Worm (Caenorhabditis elegans) whole organism, L1 larva: ENCODE data around the gene oac-20.
A peak's percentile ranks its signal among the peaks of the same experiment; 100 is the strongest.

ENCODE experiments used
- C16A3.4 ChIP-seq: fragments of 150-350 bp; optimal IDR thresholded peaks from 2 replicates; lab custom pipeline; 2014; ENCODE audit warnings: missing biosample characterization, missing genetic modification characterization
- ceh-8 ChIP-seq: fragments of 200-800 bp; sonication (Bioruptor generic); optimal IDR thresholded peaks from 2 replicates; lab custom pipeline; 2018; ENCODE audit warnings: mild to moderate bottlenecking, missing genetic modification characterization, moderate library complexity, missing compliant biosample characterization
- efl-3 ChIP-seq: fragments of 200-800 bp; sonication (Bioruptor generic); optimal IDR thresholded peaks from 2 replicates; lab custom pipeline; 2018; ENCODE audit warnings: mild to moderate bottlenecking, missing genetic modification characterization, missing compliant biosample characterization
- egl-13 ChIP-seq: sonication (generic microtip); optimal IDR thresholded peaks from 2 replicates; lab custom pipeline; 2016; ENCODE audit warnings: missing genotype, missing genetic modification reagents, missing genetic modification characterization, missing compliant biosample characterization
- elt-3 ChIP-seq, 6 experiments: fragments of 150-350 bp in 1 of 6; sonication (generic microtip); optimal IDR thresholded peaks; 2 replicates each; lab custom pipeline; 2017 to 2018; ENCODE audit warnings: missing biosample characterization in 6 of 6, missing genetic modification characterization in 6 of 6, inconsistent platforms in 1 of 6
- fkh-4 ChIP-seq: sonication (generic microtip); optimal IDR thresholded peaks from 2 replicates; lab custom pipeline; 2016; ENCODE audit warnings: missing compliant biosample characterization, missing genetic modification characterization, borderline replicate concordance
- fkh-8 ChIP-seq: sonication (generic microtip); optimal IDR thresholded peaks from 2 replicates; lab custom pipeline; 2016; ENCODE audit warnings: mild to moderate bottlenecking, missing genetic modification characterization, missing compliant biosample characterization
- grh-1 ChIP-seq: fragments of 200-800 bp; sonication (Bioruptor generic); IDR thresholded peaks from 2 replicates; pipeline ENCODE4 v1.3.6; 2022; ENCODE audit warnings: missing genetic modification reagents, missing genetic modification characterization, missing compliant biosample characterization
- irx-1 ChIP-seq: sonication (generic microtip); optimal IDR thresholded peaks from 2 replicates; lab custom pipeline; 2016; ENCODE audit warnings: missing genetic modification characterization, missing compliant biosample characterization
- jun-1 ChIP-seq: fragments of 150-350 bp; optimal IDR thresholded peaks from 2 replicates; lab custom pipeline; 2014; ENCODE audit warnings: missing biosample characterization, missing genetic modification reagents, missing genetic modification characterization
- lin-14 ChIP-seq: fragments of 200-800 bp; sonication (Bioruptor generic); optimal IDR thresholded peaks from 2 replicates; lab custom pipeline; 2018; ENCODE audit warnings: mild to moderate bottlenecking, missing genetic modification characterization, moderate library complexity, missing compliant biosample characterization
- lin-35 ChIP-seq, 2 experiments: fragments of 150-350 bp; optimal IDR thresholded peaks; 2 replicates each; lab custom pipeline; 2014; ENCODE audit warnings: missing biosample characterization in 2 of 2, missing genetic modification characterization in 2 of 2, missing genetic modification reagents in 2 of 2
- lir-3 ChIP-seq: sonication (generic microtip); optimal IDR thresholded peaks from 2 replicates; lab custom pipeline; 2016; ENCODE audit warnings: mild to moderate bottlenecking, missing genetic modification characterization, moderate library complexity, missing compliant biosample characterization; ENCODE audit not compliant: poor library complexity
- mab-9 ChIP-seq: fragments of 200-800 bp; sonication (Bioruptor generic); IDR thresholded peaks from 2 replicates; pipeline ENCODE4 v1.3.6; 2022; ENCODE audit warnings: missing genetic modification reagents, missing genetic modification characterization, missing compliant biosample characterization
- mef-2 ChIP-seq: fragments of 150-350 bp; optimal IDR thresholded peaks from 2 replicates; lab custom pipeline; 2014; ENCODE audit warnings: missing biosample characterization, missing genetic modification characterization
- nhr-11 ChIP-seq: fragments of 150-350 bp; optimal IDR thresholded peaks from 2 replicates; lab custom pipeline; 2014; ENCODE audit warnings: missing biosample characterization, missing genetic modification characterization
- nhr-19 ChIP-seq: fragments of 200-800 bp; sonication (Bioruptor generic); conservative IDR thresholded peaks from 2 replicates; pipeline ENCODE4 v1.3.6; 2022; ENCODE audit warnings: missing genetic modification characterization, missing compliant biosample characterization
- nhr-28 ChIP-seq: fragments of 150-350 bp; optimal IDR thresholded peaks from 2 replicates; lab custom pipeline; 2014; ENCODE audit warnings: missing biosample characterization, missing genetic modification characterization
- nhr-47 ChIP-seq: sonication (generic microtip); optimal IDR thresholded peaks from 2 replicates; lab custom pipeline; 2016; ENCODE audit warnings: mild to moderate bottlenecking, missing genetic modification characterization, moderate library complexity, missing compliant biosample characterization
- nhr-85 ChIP-seq: sonication (generic microtip); peaks from one replicate; lab custom pipeline; 2016; ENCODE audit warnings: missing genetic modification characterization, inconsistent platforms, missing compliant biosample characterization
- nhr-90 ChIP-seq: sonication (generic microtip); optimal IDR thresholded peaks from 2 replicates; lab custom pipeline; 2016; ENCODE audit warnings: mild to moderate bottlenecking, missing genetic modification characterization, missing compliant biosample characterization; ENCODE audit not compliant: poor library complexity
- pag-3 ChIP-seq: sonication (generic microtip); optimal IDR thresholded peaks from 2 replicates; lab custom pipeline; 2017; ENCODE audit warnings: missing genetic modification characterization, mild to moderate bottlenecking, missing compliant biosample characterization, antibody characterized with exemption, borderline replicate concordance; ENCODE audit not compliant: insufficient read depth
- pax-3 ChIP-seq: fragments of 200-800 bp; sonication (Bioruptor generic); optimal IDR thresholded peaks from 2 replicates; lab custom pipeline; 2018; ENCODE audit warnings: mild to moderate bottlenecking, missing genetic modification characterization, moderate library complexity, missing compliant biosample characterization
- skn-1 ChIP-seq: fragments of 150-350 bp; optimal IDR thresholded peaks from 2 replicates; lab custom pipeline; 2014; ENCODE audit warnings: missing biosample characterization, missing genetic modification characterization
- snpc-4 ChIP-seq: fragments of 150-350 bp; optimal IDR thresholded peaks from 2 replicates; lab custom pipeline; 2014; ENCODE audit warnings: missing biosample characterization, missing genetic modification characterization
- tbx-2 ChIP-seq: sonication (generic microtip); optimal IDR thresholded peaks from 2 replicates; lab custom pipeline; 2016; ENCODE audit warnings: missing genetic modification characterization, missing compliant biosample characterization
- tlp-1 ChIP-seq: fragments of 150-350 bp; optimal IDR thresholded peaks from 2 replicates; lab custom pipeline; 2014; ENCODE audit warnings: missing biosample characterization, missing genetic modification characterization
- unc-130 ChIP-seq: fragments of 150-350 bp; optimal IDR thresholded peaks from 2 replicates; lab custom pipeline; 2017; ENCODE audit warnings: missing biosample characterization, missing genetic modification characterization, inconsistent platforms
- unc-62 ChIP-seq: fragments of 150-350 bp; optimal IDR thresholded peaks from 2 replicates; lab custom pipeline; 2014; ENCODE audit warnings: missing biosample characterization, missing genetic modification reagents, missing genetic modification characterization
- unc-86 ChIP-seq: sonication (generic microtip); optimal IDR thresholded peaks from 2 replicates; lab custom pipeline; 2016; ENCODE audit warnings: missing genetic modification characterization, missing compliant biosample characterization
- vab-15 ChIP-seq: sonication (generic microtip); optimal IDR thresholded peaks from 2 replicates; lab custom pipeline; 2017; ENCODE audit warnings: missing genotype, mild to moderate bottlenecking, missing genetic modification characterization, missing compliant biosample characterization
- zip-4 ChIP-seq: fragments of 200-800 bp; sonication (Bioruptor generic); optimal IDR thresholded peaks from 2 replicates; lab custom pipeline; 2018; ENCODE audit warnings: mild to moderate bottlenecking, missing genetic modification characterization, moderate library complexity, missing compliant biosample characterization

Gene oac-20

DNA sequence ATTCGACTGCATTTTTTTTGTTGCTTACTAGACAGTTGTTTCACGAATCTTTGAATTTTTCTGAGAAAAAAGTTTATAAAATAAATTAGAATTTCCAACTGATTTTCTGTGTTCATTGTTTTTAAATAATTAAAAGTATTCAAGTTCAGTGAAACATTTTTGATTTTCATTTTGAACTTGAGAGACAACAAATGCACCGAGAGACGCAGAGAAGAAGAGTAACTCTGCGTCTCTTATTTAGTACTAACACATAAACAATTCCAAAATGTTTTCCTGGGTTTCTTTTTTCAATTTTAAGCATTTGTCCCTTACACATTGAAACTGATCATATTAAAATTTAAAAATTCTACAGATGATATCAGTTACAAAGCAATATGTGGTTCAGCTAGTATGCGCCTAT is 19.1 kb upstream of the oac-20 start (continued):
- no peak for TF ChIP-seq nhr-90 (tag; lab: Kevin White, UChicago)
- no peak for TF ChIP-seq grh-1 (GFP tag; lab: Robert Waterston, UW)
- no peak for TF ChIP-seq snpc-4 (tag; lab: Kevin White, UChicago)
- no peak for TF ChIP-seq lir-3 (tag; lab: Kevin White, UChicago)
- TF ChIP-seq tbx-2 (tag; lab: Kevin White, UChicago): no peak
- TF ChIP-seq fkh-4 (tag; lab: Kevin White, UChicago): no peak
- peak; percentile 87 for TF ChIP-seq nhr-85

DNA sequence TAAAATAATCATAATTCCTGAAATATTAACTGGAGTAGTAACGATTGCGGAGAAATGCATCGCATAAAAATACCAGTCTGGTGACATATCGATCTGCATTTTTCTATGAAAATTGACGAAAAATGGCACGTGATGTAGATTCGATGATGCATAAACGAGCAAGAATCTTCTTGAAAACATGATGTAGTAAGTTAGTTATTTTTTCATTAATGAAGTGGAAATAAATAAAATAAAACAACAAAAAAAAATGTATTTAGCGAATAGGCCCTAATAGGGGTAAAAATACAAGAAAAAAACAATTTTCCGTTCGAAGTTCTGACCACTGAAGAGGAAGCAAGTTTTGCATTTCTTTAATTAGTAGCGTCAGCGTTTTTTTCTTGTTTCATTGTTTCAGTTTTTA is 13.4 kb upstream of the oac-20 start, which contains the start of gene sri-2:
Gene sri-2, minus strand, starts transcription at position 101 of the 400 bp plus-strand sequence.
- TF ChIP-seq unc-62 (GFP tag; lab: Kevin White, UChicago): no peak
- peak; percentile 39 for TF ChIP-seq fkh-8 (tag; lab: Kevin White, UChicago)
- no peak for TF ChIP-seq elt-3 (tag; optimal IDR thresholded peaks at IDR 0.05; lab: Kevin White, UChicago)
- TF ChIP-seq tbx-2 (tag; lab: Kevin White, UChicago): no peak
- no peak for TF ChIP-seq ceh-8 (GFP tag; lab: Kevin White, UChicago)
- no peak for TF ChIP-seq zip-4
- no peak for TF ChIP-seq nhr-90 (tag; lab: Kevin White, UChicago)
- TF ChIP-seq snpc-4 (tag; lab: Kevin White, UChicago): no peak

DNA sequence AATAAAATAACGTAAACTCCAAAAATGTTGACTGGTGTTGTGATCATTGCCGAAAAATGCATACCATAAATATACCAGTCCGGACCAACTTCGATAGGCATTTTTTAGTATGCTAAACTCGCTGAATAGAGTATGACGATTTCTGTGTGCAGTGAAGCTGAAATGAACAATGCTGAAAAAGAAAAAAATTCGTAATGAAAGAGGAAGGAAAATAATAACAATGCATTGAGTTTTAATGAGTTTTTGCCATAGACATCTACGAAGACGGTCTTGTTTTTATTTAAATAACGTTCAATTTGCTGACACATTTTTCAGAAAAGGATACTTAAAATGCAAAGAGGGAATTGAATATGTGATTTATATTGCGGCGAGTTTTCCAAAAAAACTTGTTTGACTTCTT is 11.0 kb upstream of the oac-20 start, which contains the start of gene sri-1:
Gene sri-1, minus strand, starts transcription at position 101 of the 400 bp plus-strand sequence.
- TF ChIP-seq nhr-11 (tag; lab: Kevin White, UChicago) (no peak), vab-15 (no peak), nhr-19 (GFP tag; lab: Robert Waterston, UW) (no peak), skn-1 (tag; lab: Kevin White, UChicago) (no peak), nhr-47 (tag; lab: Kevin White, UChicago) (no peak), elt-3 (tag; optimal IDR thresholded peaks at IDR 0.05; lab: Kevin White, UChicago) (no peak), egl-13 (tag; lab: Kevin White, UChicago) (no peak), mef-2 (tag; lab: Kevin White, UChicago) (no peak), irx-1 (no peak), nhr-28 (tag; lab: Kevin White, UChicago) (no peak), unc-62 (GFP tag; lab: Kevin White, UChicago) (no peak), tlp-1 (tag; lab: Kevin White, UChicago) (no peak), C16A3.4 (tag; lab: Kevin White, UChicago) (no peak), pax-3 (tag; lab: Kevin White, UChicago) (no peak), lin-14 (no peak)

DNA sequence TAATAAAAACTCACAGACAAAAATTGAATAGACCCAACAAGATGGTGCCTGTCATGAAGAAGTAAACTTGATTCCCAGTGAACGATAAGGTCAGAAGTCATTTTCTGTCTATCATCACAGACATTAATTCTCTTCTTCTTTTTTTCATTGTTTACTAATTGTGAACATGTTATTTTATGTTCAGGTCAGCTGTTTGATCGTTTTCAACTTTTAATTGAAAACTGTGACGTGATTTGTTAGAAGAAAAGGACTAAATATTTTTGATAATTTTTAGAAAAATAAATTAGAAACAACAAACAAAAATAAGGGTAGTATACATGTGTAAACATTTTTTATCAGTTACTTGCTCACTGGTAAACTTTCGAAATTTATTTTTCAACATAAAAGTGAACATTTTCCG is 8.9 kb upstream of the oac-20 start, which contains the start of gene F36G9.7:
Gene F36G9.7, minus strand, starts transcription at position 101 of the 400 bp plus-strand sequence.
- TF ChIP-seq snpc-4 (tag; lab: Kevin White, UChicago) (no peak), mab-9 (GFP tag; lab: Robert Waterston, UW) (no peak), unc-86 (tag; lab: Kevin White, UChicago) (no peak), lin-35 (GFP tag; optimal IDR thresholded peaks at IDR 0.05; lab: Kevin White, UChicago) (no peak)

DNA sequence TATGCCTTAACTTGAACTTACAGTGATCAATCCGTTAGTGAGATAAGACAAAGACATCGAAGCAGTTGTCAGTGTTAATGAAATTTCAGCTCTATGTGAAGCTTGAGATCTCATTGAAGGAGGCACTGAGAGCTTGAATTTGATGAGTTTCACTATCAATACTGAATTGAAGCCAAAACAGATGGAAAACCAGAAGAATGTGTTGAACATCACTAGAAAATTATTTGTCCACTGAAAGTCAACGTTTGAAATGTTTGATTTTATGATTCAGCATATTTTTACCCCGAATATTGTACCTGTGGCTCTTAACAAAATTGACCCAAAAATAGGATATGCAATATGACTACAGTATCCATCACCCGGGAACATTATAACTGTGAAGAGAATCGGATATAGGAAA is 7.7 kb upstream of the oac-20 start:
- TF ChIP-seq unc-130 (no peak), jun-1 (no peak), nhr-47 (tag; lab: Kevin White, UChicago) (no peak), pag-3 (tag; lab: Kevin White, UChicago) (no peak), efl-3 (GFP tag; lab: Kevin White, UChicago) (no peak), vab-15 (no peak), snpc-4 (tag; lab: Kevin White, UChicago) (no peak)
